Fruit fly (Drosophila melanogaster): ENCODE measurements around the gene CG14325.
A peak's percentile ranks its signal among the peaks of the same experiment; 100 is the strongest.

The CG14325 gene

dm6 chr3R:17655040-17655439, 28.1 kb downstream of the CG14325 start (continued):
- TF ChIP-seq tll (GFP tag; optimal IDR thresholded peaks at IDR 0.05) (no peak), HLH3B (GFP tag; IDR thresholded peaks at IDR 0.05) (no peak), nmo (GFP tag; optimal IDR thresholded peaks at IDR 0.05) (no peak), Nf-YC (tag; optimal IDR thresholded peaks at IDR 0.05) (no peak), Doc3 (GFP tag; IDR thresholded peaks at IDR 0.05; ENCODE audit: partially characterized antibody) (no peak), CG2202 (tag; optimal IDR thresholded peaks at IDR 0.05) (peak; percentile 65), Drgx (GFP tag; IDR thresholded peaks at IDR 0.05) (no peak), CG11398 (GFP tag; optimal IDR thresholded peaks at IDR 0.05) (no peak), CG17328 (GFP tag; IDR thresholded peaks at IDR 0.05) (peak; percentile 52), mirr (GFP tag; optimal IDR thresholded peaks at IDR 0.05) (no peak), fu2 (GFP tag; optimal IDR thresholded peaks at IDR 0.05) (no peak), ara (GFP tag; IDR thresholded peaks at IDR 0.05) (no peak), wek (GFP tag; optimal IDR thresholded peaks at IDR 0.05) (peak; percentile 65), zen2 (GFP tag; IDR thresholded peaks at IDR 0.05; ENCODE audit: partially characterized antibody) (no peak), CG4730 (GFP tag; IDR thresholded peaks at IDR 0.05) (no peak), CG7357 (GFP tag; IDR thresholded peaks at IDR 0.05) (no peak), Oaz (GFP tag; IDR thresholded peaks at IDR 0.05) (no peak), prd (optimal IDR thresholded peaks at IDR 0.05) (no peak), prd (GFP tag; IDR thresholded peaks at IDR 0.05) (no peak), amos (GFP tag; IDR thresholded peaks at IDR 0.05; ENCODE audit: partially characterized antibody) (no peak), vfl (GFP tag; optimal IDR thresholded peaks at IDR 0.05) (no peak), ase (GFP tag; IDR thresholded peaks at IDR 0.05) (no peak), dati (GFP tag; IDR thresholded peaks at IDR 0.05) (no peak), CG9437 (GFP tag; optimal IDR thresholded peaks at IDR 0.05) (peak; percentile 1), CG8924 (tag; optimal IDR thresholded peaks at IDR 0.05) (no peak), danr (GFP tag; IDR thresholded peaks at IDR 0.05) (no peak), HLHmδ (GFP tag; optimal IDR thresholded peaks at IDR 0.05) (peak; percentile 88), pita (GFP tag; optimal IDR thresholded peaks at IDR 0.05) (no peak), CG17186 (GFP tag; optimal IDR thresholded peaks at IDR 0.05) (no peak), CG1024 (GFP tag; IDR thresholded peaks at IDR 0.05) (no peak), CG10267 (tag; optimal IDR thresholded peaks at IDR 0.05) (peak; percentile 10), CG14965 (GFP tag; optimal IDR thresholded peaks at IDR 0.05; ENCODE audit: borderline replicate concordance) (no peak), CTCF (GFP tag; optimal IDR thresholded peaks at IDR 0.05) (no peak), CG7786 (GFP tag; optimal IDR thresholded peaks at IDR 0.05) (no peak), Awh (GFP tag; IDR thresholded peaks at IDR 0.05) (no peak), Gsc (GFP tag; IDR thresholded peaks at IDR 0.05) (no peak), zfh2 (GFP tag; optimal IDR thresholded peaks at IDR 0.05) (no peak), sug (tag; optimal IDR thresholded peaks at IDR 0.05) (no peak), CG17568 (GFP tag; optimal IDR thresholded peaks at IDR 0.05) (peak; percentile 67), CG15696 (tag; optimal IDR thresholded peaks at IDR 0.05) (no peak), CG13296 (GFP tag; optimal IDR thresholded peaks at IDR 0.05) (peak; percentile 13), ind (GFP tag; optimal IDR thresholded peaks at IDR 0.05) (no peak), MESR4 (GFP tag; optimal IDR thresholded peaks at IDR 0.05) (no peak), CG6854 (GFP tag; optimal IDR thresholded peaks at IDR 0.05) (no peak), Hey (tag; optimal IDR thresholded peaks at IDR 0.05) (peak; percentile 47), CG18619 (GFP tag; optimal IDR thresholded peaks at IDR 0.05) (no peak), Gug (GFP tag; IDR thresholded peaks at IDR 0.05) (no peak), CG6689 (GFP tag; IDR thresholded peaks at IDR 0.05) (no peak), nerfin-1 (tag; optimal IDR thresholded peaks at IDR 0.05) (peak; percentile 43), CG4328 (GFP tag; optimal IDR thresholded peaks at IDR 0.05) (no peak), Med (GFP tag) (no peak), Vsx1 (GFP tag; optimal IDR thresholded peaks at IDR 0.05) (no peak), pros (GFP tag; optimal IDR thresholded peaks at IDR 0.05) (no peak)
